Fruit fly (Drosophila melanogaster) whole organism, embryonic: Measurements from ENCODE around the gene CG11695.

ENCODE experiments used
- Bdp1 ChIP-seq: fragments of 200-800 bp; sonication (Bioruptor generic); optimal IDR thresholded peaks from 3 replicates; lab custom pipeline; 2016; ENCODE audit warnings: missing biosample characterization, missing genetic modification characterization
- Blimp-1 ChIP-seq: fragments of 200-800 bp; sonication (Bioruptor generic); optimal IDR thresholded peaks from 3 replicates; lab custom pipeline; 2018; ENCODE audit warnings: missing biosample characterization, missing genetic modification characterization, mild to moderate bottlenecking, moderate library complexity, missing genetic modification reagents
- BtbVII ChIP-seq: fragments of 200-800 bp; sonication (Bioruptor generic); optimal IDR thresholded peaks from 3 replicates; lab custom pipeline; 2017; ENCODE audit warnings: missing biosample characterization, mild to moderate bottlenecking, missing genetic modification characterization
- CG10979 ChIP-seq: fragments of 200-800 bp; sonication (Bioruptor generic); optimal IDR thresholded peaks from 2 replicates; lab custom pipeline; 2018; ENCODE audit warnings: missing biosample characterization, mild to moderate bottlenecking, missing genetic modification characterization, moderate library complexity
- CG11696 ChIP-seq: fragments of 200-800 bp; sonication (Bioruptor generic); IDR thresholded peaks from 2 replicates; pipeline ENCODE4 v1.3.6; 2022; ENCODE audit warnings: missing biosample characterization, missing genetic modification characterization
- CG12155 ChIP-seq: fragments of 200-800 bp; sonication (Bioruptor generic); optimal IDR thresholded peaks from 3 replicates; lab custom pipeline; 2016; ENCODE audit warnings: missing biosample characterization, missing genetic modification characterization
- CG12769 ChIP-seq: fragments of 200-800 bp; sonication (Bioruptor generic); optimal IDR thresholded peaks from 2 replicates; lab custom pipeline; 2019; ENCODE audit warnings: missing biosample characterization, mild to moderate bottlenecking, missing genetic modification characterization, moderate library complexity
- CG13287 ChIP-seq: fragments of 200-800 bp; sonication (Bioruptor generic); IDR thresholded peaks from 2 replicates; pipeline ENCODE4 v1.3.6; 2022; ENCODE audit warnings: missing biosample characterization, missing genetic modification characterization; ENCODE audit not compliant: partially characterized antibody
- CG13894 ChIP-seq: fragments of 200-800 bp; sonication (Bioruptor generic); optimal IDR thresholded peaks from 3 replicates; lab custom pipeline; 2018; ENCODE audit warnings: missing biosample characterization, mild to moderate bottlenecking, missing genetic modification characterization, moderate library complexity
- CG15514 ChIP-seq: fragments of 200-800 bp; sonication (Bioruptor generic); optimal IDR thresholded peaks from 3 replicates; lab custom pipeline; 2017; ENCODE audit warnings: missing biosample characterization, missing genetic modification characterization, mild to moderate bottlenecking, moderate library complexity, missing genetic modification reagents
- CG2120 ChIP-seq: fragments of 200-800 bp; sonication (Bioruptor generic); optimal IDR thresholded peaks from 3 replicates; lab custom pipeline; 2016; ENCODE audit warnings: missing biosample characterization, missing genetic modification characterization
- CG2875 ChIP-seq: fragments of 200-800 bp; sonication (Bioruptor generic); optimal IDR thresholded peaks from 2 replicates; lab custom pipeline; 2017; ENCODE audit warnings: missing biosample characterization, mild to moderate bottlenecking, missing genetic modification characterization, missing genetic modification reagents
- CG31365 ChIP-seq: fragments of 200-800 bp; sonication (Bioruptor generic); optimal IDR thresholded peaks from 2 replicates; lab custom pipeline; 2018; ENCODE audit warnings: missing biosample characterization, mild to moderate bottlenecking, missing genetic modification characterization
- CG32767 ChIP-seq: fragments of 200-800 bp; sonication (Bioruptor generic); IDR thresholded peaks from 2 replicates; pipeline ENCODE4 v1.3.6; 2022; ENCODE audit warnings: missing biosample characterization, missing genetic modification characterization
- CG34224 ChIP-seq: fragments of 200-800 bp; sonication (Bioruptor generic); IDR thresholded peaks from 3 replicates; pipeline ENCODE4 v1.3.6; 2022; ENCODE audit warnings: missing biosample characterization, missing genetic modification characterization; ENCODE audit not compliant: partially characterized antibody
- CG34422 ChIP-seq: fragments of 200-800 bp; sonication (Bioruptor generic); IDR thresholded peaks from 3 replicates; pipeline ENCODE4 v1.3.6; 2022; ENCODE audit warnings: missing biosample characterization, missing genetic modification characterization
- CG6689 ChIP-seq: fragments of 200-800 bp; sonication (Bioruptor generic); IDR thresholded peaks from 2 replicates; pipeline ENCODE4 v1.3.6; 2022; ENCODE audit warnings: missing biosample characterization, missing genetic modification characterization
- CG6765 ChIP-seq: fragments of 200-800 bp; sonication (Bioruptor generic); optimal IDR thresholded peaks from 3 replicates; lab custom pipeline; 2017; ENCODE audit warnings: missing biosample characterization, mild to moderate bottlenecking, missing genetic modification characterization
- CG7963 ChIP-seq: fragments of 200-800 bp; sonication (Bioruptor generic); IDR thresholded peaks from 3 replicates; pipeline ENCODE4 v1.3.6; 2022; ENCODE audit warnings: missing biosample characterization, missing genetic modification characterization; ENCODE audit not compliant: partially characterized antibody
- CG7987 ChIP-seq: fragments of 200-800 bp; sonication (Bioruptor generic); optimal IDR thresholded peaks from 2 replicates; lab custom pipeline; 2018; ENCODE audit warnings: missing biosample characterization, mild to moderate bottlenecking, missing genetic modification characterization, moderate library complexity
- CG9727 ChIP-seq: fragments of 200-800 bp; sonication (Bioruptor generic); optimal IDR thresholded peaks from 3 replicates; lab custom pipeline; 2017; ENCODE audit warnings: missing biosample characterization, mild to moderate bottlenecking, missing genetic modification characterization
- Dad ChIP-seq: fragments of 200-800 bp; sonication (Bioruptor generic); optimal IDR thresholded peaks from 3 replicates; lab custom pipeline; 2016; ENCODE audit warnings: missing biosample characterization, missing genetic modification characterization
- E2f1 ChIP-seq: fragments of 200-800 bp; sonication (Bioruptor generic); IDR thresholded peaks from 2 replicates; pipeline ENCODE4 v1.3.6; 2022; ENCODE audit warnings: missing biosample characterization, missing genetic modification characterization
- E2f2 ChIP-seq: fragments of 200-800 bp; sonication (Bioruptor generic); IDR thresholded peaks from 2 replicates; pipeline ENCODE4 v1.3.6; 2022; ENCODE audit warnings: missing biosample characterization, missing genetic modification characterization
- Ets65A ChIP-seq: fragments of 200-800 bp; sonication (Bioruptor generic); peaks from one replicate; lab custom pipeline; 2016; ENCODE audit warnings: missing biosample characterization, missing genetic modification characterization
- Hmr ChIP-seq: fragments of 200-800 bp; sonication (Bioruptor generic); optimal IDR thresholded peaks from 3 replicates; lab custom pipeline; 2017; ENCODE audit warnings: mild to moderate bottlenecking, missing biosample characterization, missing genetic modification reagents, missing genetic modification characterization
- Jarid2 ChIP-seq: fragments of 200-800 bp; sonication (Bioruptor generic); optimal IDR thresholded peaks from 3 replicates; lab custom pipeline; 2017; ENCODE audit warnings: mild to moderate bottlenecking, missing biosample characterization, missing genetic modification reagents, missing genetic modification characterization
- Meics ChIP-seq: fragments of 200-800 bp; sonication (Bioruptor generic); optimal IDR thresholded peaks from 2 replicates; lab custom pipeline; 2017; ENCODE audit warnings: missing biosample characterization, mild to moderate bottlenecking, missing genetic modification characterization
- Neu2 ChIP-seq: fragments of 200-800 bp; sonication (Bioruptor generic); optimal IDR thresholded peaks from 3 replicates; lab custom pipeline; 2016; ENCODE audit warnings: missing biosample characterization, missing genetic modification characterization, borderline replicate concordance
- Rfx ChIP-seq: fragments of 200-800 bp; sonication (Bioruptor generic); IDR thresholded peaks from 2 replicates; pipeline ENCODE4 v1.3.6; 2022; ENCODE audit warnings: missing biosample characterization, missing genetic modification characterization
- Stat92E ChIP-seq, 3 experiments: fragments of >200 bp in 2 of 3; fragments of 200-800 bp in 1 of 3; sonication (Bioruptor generic) in 1 of 3; optimal IDR thresholded peaks; 2 replicates each; lab custom pipeline; 2017 to 2019; ENCODE audit warnings: missing biosample characterization in 3 of 3, missing genetic modification characterization in 3 of 3, mild to moderate bottlenecking in 1 of 3, moderate library complexity in 1 of 3
- caup ChIP-seq: fragments of 200-800 bp; sonication (Bioruptor generic); optimal IDR thresholded peaks from 3 replicates; lab custom pipeline; 2017; ENCODE audit warnings: missing biosample characterization, mild to moderate bottlenecking, missing genetic modification characterization, moderate library complexity; ENCODE audit not compliant: severe bottlenecking
- chinmo ChIP-seq: fragments of 200-800 bp; sonication (Bioruptor generic); IDR thresholded peaks from 4 replicates; pipeline ENCODE4 v1.3.6; 2022; ENCODE audit warnings: missing biosample characterization, missing genetic modification characterization; ENCODE audit not compliant: partially characterized antibody
- ci ChIP-seq: fragments of 200-800 bp; sonication (Bioruptor generic); IDR thresholded peaks from 3 replicates; pipeline ENCODE4 v1.3.6; 2022; ENCODE audit warnings: missing biosample characterization, missing genetic modification characterization
- dimm ChIP-seq: fragments of 200-800 bp; sonication (Bioruptor generic); IDR thresholded peaks from 2 replicates; pipeline ENCODE4 v1.3.6; 2022; ENCODE audit warnings: missing biosample characterization, missing genetic modification characterization
- eve ChIP-seq, 2 experiments: fragments of >200 bp; optimal IDR thresholded peaks; 2 replicates each; lab custom pipeline; 2017; ENCODE audit warnings: missing biosample characterization in 2 of 2, missing genetic modification characterization in 2 of 2
- exex ChIP-seq: fragments of 200-800 bp; sonication (Bioruptor generic); optimal IDR thresholded peaks from 4 replicates; lab custom pipeline; 2018; ENCODE audit warnings: missing biosample characterization, mild to moderate bottlenecking, missing genetic modification characterization, moderate library complexity
- fd3F ChIP-seq: fragments of 200-800 bp; sonication (Bioruptor generic); optimal IDR thresholded peaks from 2 replicates; lab custom pipeline; 2018; ENCODE audit warnings: missing biosample characterization, mild to moderate bottlenecking, missing genetic modification characterization, moderate library complexity
- hkb ChIP-seq, 2 experiments: fragments of 200-800 bp in 1 of 2; fragments of >200 bp in 1 of 2; sonication (Bioruptor generic) in 1 of 2; IDR thresholded peaks in 1 of 2; optimal IDR thresholded peaks in 1 of 2; 2 replicates each; pipeline versions ENCODE4 v1.3.6 to Lab custom; 2017 to 2022; ENCODE audit warnings: missing biosample characterization in 1 of 2, missing genetic modification characterization in 1 of 2
- lab ChIP-seq: fragments of 200-800 bp; sonication (Bioruptor generic); optimal IDR thresholded peaks from 3 replicates; lab custom pipeline; 2017; ENCODE audit warnings: missing biosample characterization, missing genetic modification characterization, mild to moderate bottlenecking, moderate library complexity, missing genetic modification reagents
- lmd ChIP-seq: fragments of 200-800 bp; sonication (Bioruptor generic); IDR thresholded peaks from 2 replicates; pipeline ENCODE4 v1.3.6; 2022; ENCODE audit warnings: missing biosample characterization, missing genetic modification characterization
- otp ChIP-seq: fragments of 200-800 bp; sonication (Bioruptor generic); IDR thresholded peaks from 3 replicates; pipeline ENCODE4, ENCODE4 v1.3.6; 2022; ENCODE audit warnings: missing biosample characterization, missing genetic modification characterization
- pfk ChIP-seq: fragments of 200-800 bp; sonication (Bioruptor generic); optimal IDR thresholded peaks from 2 replicates; lab custom pipeline; 2018; ENCODE audit warnings: missing biosample characterization, mild to moderate bottlenecking, missing genetic modification characterization, moderate library complexity
- pita ChIP-seq: fragments of 200-800 bp; sonication (Bioruptor generic); optimal IDR thresholded peaks from 2 replicates; lab custom pipeline; 2017; ENCODE audit warnings: missing biosample characterization, mild to moderate bottlenecking, missing genetic modification characterization
- row ChIP-seq: fragments of 200-800 bp; sonication (Bioruptor generic); IDR thresholded peaks from 3 replicates; pipeline ENCODE4 v1.3.6; 2022; ENCODE audit warnings: missing biosample characterization, missing genetic modification characterization
- so ChIP-seq: fragments of 200-800 bp; sonication (Bioruptor generic); IDR thresholded peaks from 3 replicates; pipeline ENCODE4 v1.3.6; 2022; ENCODE audit warnings: missing biosample characterization, missing genetic modification characterization
- trh ChIP-seq: fragments of 200-800 bp; sonication (Bioruptor generic); optimal IDR thresholded peaks from 2 replicates; lab custom pipeline; 2016; ENCODE audit warnings: missing biosample characterization, missing genetic modification characterization

CG11695 gene

DNA sequence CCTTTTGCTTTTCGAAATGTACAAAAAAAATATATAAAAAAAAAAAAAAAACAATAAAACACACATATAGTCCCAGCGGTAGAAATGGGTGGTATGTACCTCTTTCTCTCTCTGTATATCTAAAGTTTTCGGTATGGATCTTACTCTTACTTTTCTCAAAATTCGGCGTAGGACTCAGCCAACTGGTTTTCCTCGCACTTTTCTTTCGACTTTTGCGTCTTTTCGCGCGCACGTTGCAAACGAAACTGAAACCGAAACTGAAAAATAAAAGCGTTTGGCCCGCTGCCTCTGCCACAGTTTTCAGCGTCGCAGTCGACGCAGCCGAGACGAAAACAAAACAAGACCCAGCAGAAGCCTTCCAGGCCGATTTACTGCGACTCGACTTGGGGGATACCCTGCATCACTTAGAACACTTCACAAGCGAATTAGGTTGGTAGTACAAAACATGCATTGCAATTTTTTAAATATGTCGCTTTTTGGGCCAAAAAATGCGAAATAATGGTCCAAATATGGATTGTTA lies 18.2 kb upstream of the CG11695 start, which contains the start of gene CG1572 (continued):
- TF ChIP-seq CG2875 (GFP tag; lab: Kevin White, UChicago), result no peak
- TF ChIP-seq CG6689, result 0 out of 2 replicates have a peak, but pooled peaks have one; percentile 29
- peak; percentile 13 for TF ChIP-seq CG2120 (GFP tag; lab: Kevin White, UChicago)
- TF ChIP-seq caup (GFP tag; lab: Kevin White, UChicago), result peak; percentile 1
- TF ChIP-seq exex (tag; lab: Kevin White, UChicago), result no peak
- peak; percentile 26 for TF ChIP-seq CG6765 (GFP tag; lab: Kevin White, UChicago)
- TF ChIP-seq dimm (GFP tag; lab: Robert Waterston, UW), result no peak
- TF ChIP-seq lmd (GFP tag; lab: Robert Waterston, UW), result peak; percentile 31; the same call in 1 of the 2 replicates
- TF ChIP-seq E2f1 (GFP tag; lab: Robert Waterston, UW), result 0 out of 2 replicates have a peak, but pooled peaks have one; percentile 9
- no peak for TF ChIP-seq pfk (GFP tag; lab: Kevin White, UChicago)
- peak; percentile 78 for TF ChIP-seq row (GFP tag; lab: Robert Waterston, UW)
- TF ChIP-seq CG34422 (GFP tag; lab: Robert Waterston, UW), result peak; percentile 44; the same call in 1 of the 3 replicates
- TF ChIP-seq so (GFP tag; lab: Robert Waterston, UW), result 0 out of 3 replicates have a peak, but pooled peaks have one; percentile 43
- peak; percentile 63 for TF ChIP-seq CG11696 (GFP tag; lab: Robert Waterston, UW)
- TF ChIP-seq Neu2, result no peak
- TF ChIP-seq Dad (GFP tag; lab: Kevin White, UChicago), result no peak
- TF ChIP-seq CG10979 (tag; lab: Kevin White, UChicago), result no peak
- TF ChIP-seq otp (GFP tag; lab: Robert Waterston, UW), result no peak
- peak; percentile 20 for TF ChIP-seq CG15514
- TF ChIP-seq E2f2, result peak; percentile 23; the same call in 1 of the 2 replicates
- no peak for TF ChIP-seq CG7963 (GFP tag; lab: Robert Waterston, UW)
- TF ChIP-seq BtbVII (GFP tag; lab: Kevin White, UChicago), result peak; percentile 25
- no peak for TF ChIP-seq CG9727 (GFP tag; lab: Kevin White, UChicago)
- peak; percentile 25; the same call in 1 of the 3 replicates for TF ChIP-seq ci
- no peak for TF ChIP-seq CG31365 (tag; lab: Kevin White, UChicago)
- peak; percentile 57 for TF ChIP-seq Jarid2 (GFP tag; lab: Kevin White, UChicago)
- no peak for TF ChIP-seq pita
- TF ChIP-seq hkb (optimal IDR thresholded peaks at IDR 0.05; lab: Kevin White, UChicago), result no peak
- 0 out of 2 replicates have a peak, but pooled peaks have one; percentile 18 for TF ChIP-seq hkb (GFP tag; IDR thresholded peaks at IDR 0.05; lab: Robert Waterston, UW)
- no peak for TF ChIP-seq Stat92E (GFP tag; optimal IDR thresholded peaks at IDR 0.05; lab: Kevin White, UChicago)
- TF ChIP-seq Bdp1 (GFP tag; lab: Kevin White, UChicago), result no peak
- TF ChIP-seq chinmo (GFP tag; lab: Robert Waterston, UW), result 0 out of 4 replicates have a peak, but pooled peaks have one; percentile 46
- no peak for TF ChIP-seq eve (GFP tag; optimal IDR thresholded peaks at IDR 0.05; lab: Kevin White, UChicago)
- TF ChIP-seq Ets65A (GFP tag; lab: Kevin White, UChicago), result peak; percentile 87
- peak; percentile 85 for TF ChIP-seq Blimp-1
- peak; percentile 30 for TF ChIP-seq CG13894 (tag; lab: Kevin White, UChicago)
- peak; percentile 51; the same call in 1 of the 2 replicates for TF ChIP-seq Rfx (GFP tag; lab: Robert Waterston, UW)
- TF ChIP-seq CG13287 (GFP tag; lab: Robert Waterston, UW), result peak; percentile 8; the same call in 1 of the 2 replicates
- TF ChIP-seq CG34224 (GFP tag; lab: Robert Waterston, UW), result peak; percentile 37; the same call in 1 of the 3 replicates
- TF ChIP-seq fd3F (GFP tag; lab: Kevin White, UChicago), result no peak
- TF ChIP-seq CG12769 (tag; lab: Kevin White, UChicago), result peak; percentile 21
- peak; percentile 24 for TF ChIP-seq CG7987 (GFP tag; lab: Kevin White, UChicago)
- no peak for TF ChIP-seq CG32767 (GFP tag; lab: Robert Waterston, UW)
- TF ChIP-seq lab (GFP tag; lab: Kevin White, UChicago), result peak; percentile 23
- TF ChIP-seq CG12155, result no peak
- peak; percentile 16 for TF ChIP-seq Hmr (GFP tag; lab: Kevin White, UChicago)
- peak; percentile 11 for TF ChIP-seq Meics
- no peak for TF ChIP-seq trh
